Worm (Caenorhabditis elegans) whole organism, young adult: ENCODE measurements around the gene clec-127.
A peak's percentile ranks its signal among the peaks of the same experiment; 100 is the strongest.

Experiments used
- B0019.2 ChIP-seq: fragments of 200-800 bp; sonication (Bioruptor generic); conservative IDR thresholded peaks from 2 replicates; pipeline ENCODE4 v1.3.6; 2022; ENCODE audit warnings: missing genetic modification reagents, missing genetic modification characterization, missing compliant biosample characterization
- B0261.1 ChIP-seq: sonication (generic microtip); optimal IDR thresholded peaks from 2 replicates; lab custom pipeline; 2016; ENCODE audit warnings: mild to moderate bottlenecking, missing genetic modification characterization, moderate library complexity, missing compliant biosample characterization
- C17E4.6 ChIP-seq: fragments of 200-800 bp; sonication (Bioruptor generic); IDR thresholded peaks from 2 replicates; pipeline ENCODE4 v1.3.6; 2022; ENCODE audit warnings: missing genetic modification reagents, missing genetic modification characterization, missing compliant biosample characterization
- D2030.7 ChIP-seq: fragments of 200-800 bp; sonication (Bioruptor generic); IDR thresholded peaks from 2 replicates; pipeline ENCODE4 v1.3.6; 2022; ENCODE audit warnings: missing genetic modification reagents, missing genetic modification characterization, missing compliant biosample characterization
- F33H1.4 ChIP-seq: fragments of 200-800 bp; sonication (Bioruptor generic); IDR thresholded peaks from 2 replicates; pipeline ENCODE4 v1.3.6; 2022; ENCODE audit warnings: missing genetic modification reagents, missing genetic modification characterization, missing compliant biosample characterization
- K11D2.4 ChIP-seq: fragments of 200-800 bp; sonication (Bioruptor generic); IDR thresholded peaks from 2 replicates; pipeline ENCODE4 v1.3.6; 2022; ENCODE audit warnings: missing genetic modification reagents, missing genetic modification characterization, missing compliant biosample characterization
- T07F8.4 ChIP-seq: sonication (generic microtip); optimal IDR thresholded peaks from 2 replicates; lab custom pipeline; 2016; ENCODE audit warnings: mild to moderate bottlenecking, missing genetic modification characterization, moderate library complexity, missing compliant biosample characterization
- T26A5.8 ChIP-seq: sonication (generic microtip); optimal IDR thresholded peaks from 2 replicates; lab custom pipeline; 2016; ENCODE audit warnings: missing genetic modification characterization, missing compliant biosample characterization
- Y56A3A.18 ChIP-seq: fragments of 200-800 bp; sonication (Bioruptor generic); IDR thresholded peaks from 2 replicates; pipeline ENCODE4 v1.3.6; 2022; ENCODE audit warnings: missing genetic modification reagents, missing genetic modification characterization, missing compliant biosample characterization
- ama-1 ChIP-seq, 3 experiments: fragments of 150-350 bp in 1 of 3; sonication (generic microtip) in 2 of 3; optimal IDR thresholded peaks; 2 replicates each; lab custom pipeline; 2014 to 2018; ENCODE audit warnings: missing biosample characterization in 2 of 3, missing genetic modification characterization in 2 of 3, missing genetic modification reagents in 2 of 3
- aptf-3 ChIP-seq: fragments of 200-800 bp; sonication (Bioruptor generic); IDR thresholded peaks from 2 replicates; pipeline ENCODE4 v1.3.6; 2022; ENCODE audit warnings: missing genetic modification characterization, missing compliant biosample characterization
- atf-7 ChIP-seq: sonication (generic microtip); optimal IDR thresholded peaks from 2 replicates; lab custom pipeline; 2017; ENCODE audit warnings: mild to moderate bottlenecking, missing genetic modification characterization, missing compliant biosample characterization
- attf-3 ChIP-seq: fragments of 200-800 bp; sonication (Bioruptor generic); conservative IDR thresholded peaks from 2 replicates; pipeline ENCODE4 v1.3.6; 2022; ENCODE audit warnings: missing genetic modification reagents, missing genetic modification characterization, missing compliant biosample characterization
- ceh-100 ChIP-seq: fragments of 200-800 bp; sonication (Bioruptor generic); IDR thresholded peaks from 2 replicates; pipeline ENCODE4 v1.3.6; 2022; ENCODE audit warnings: missing genetic modification reagents, missing genetic modification characterization, missing compliant biosample characterization
- ceh-27 ChIP-seq: fragments of 200-800 bp; sonication (Bioruptor generic); optimal IDR thresholded peaks from 2 replicates; lab custom pipeline; 2018; ENCODE audit warnings: mild to moderate bottlenecking, missing genetic modification characterization, moderate library complexity, missing compliant biosample characterization
- ceh-91 ChIP-seq: fragments of 200-800 bp; sonication (Bioruptor generic); IDR thresholded peaks from 2 replicates; pipeline ENCODE4 v1.3.6; 2022; ENCODE audit warnings: missing genetic modification reagents, missing genetic modification characterization, missing compliant biosample characterization
- die-1 ChIP-seq: sonication (generic microtip); optimal IDR thresholded peaks from 2 replicates; lab custom pipeline; 2016; ENCODE audit warnings: missing genotype, mild to moderate bottlenecking, missing genetic modification characterization, missing compliant biosample characterization
- dox-1 ChIP-seq: fragments of 200-800 bp; sonication (Bioruptor generic); IDR thresholded peaks from 2 replicates; pipeline ENCODE4 v1.3.6; 2022; ENCODE audit warnings: missing genetic modification reagents, missing genetic modification characterization, missing compliant biosample characterization
- dpl-1 ChIP-seq: fragments of 150-350 bp; optimal IDR thresholded peaks from 2 replicates; lab custom pipeline; 2014; ENCODE audit warnings: missing biosample characterization, missing genetic modification reagents, missing genetic modification characterization
- efl-1 ChIP-seq: fragments of 150-350 bp; optimal IDR thresholded peaks from 2 replicates; lab custom pipeline; 2014; ENCODE audit warnings: missing biosample characterization, missing genetic modification reagents, missing genetic modification characterization
- egl-18 ChIP-seq: fragments of 200-800 bp; sonication (Bioruptor generic); IDR thresholded peaks from 2 replicates; pipeline ENCODE4 v1.3.6; 2022; ENCODE audit warnings: missing genetic modification reagents, missing genetic modification characterization, missing compliant biosample characterization
- egrh-3 ChIP-seq: fragments of 200-800 bp; sonication (Bioruptor generic); IDR thresholded peaks from 2 replicates; pipeline ENCODE4 v1.3.6; 2022; ENCODE audit warnings: missing genetic modification reagents, missing genetic modification characterization, missing compliant biosample characterization
- fkh-3 ChIP-seq: sonication (generic microtip); optimal IDR thresholded peaks from 2 replicates; lab custom pipeline; 2016; ENCODE audit warnings: mild to moderate bottlenecking, missing genetic modification characterization, missing compliant biosample characterization
- hmg-1.2 ChIP-seq: fragments of 200-800 bp; sonication (Bioruptor generic); IDR thresholded peaks from 2 replicates; pipeline ENCODE4 v1.3.6; 2022; ENCODE audit warnings: missing genetic modification reagents, missing genetic modification characterization, missing compliant biosample characterization
- let-607 ChIP-seq, 2 experiments: fragments of 200-800 bp in 1 of 2; sonication (Bioruptor generic) in 1 of 2; sonication (generic microtip) in 1 of 2; optimal IDR thresholded peaks; 2 replicates each; lab custom pipeline; 2016 to 2018; ENCODE audit warnings: mild to moderate bottlenecking in 2 of 2, missing compliant biosample characterization in 2 of 2, missing genetic modification characterization in 2 of 2, moderate library complexity in 2 of 2, missing genotype in 1 of 2
- lin-40 ChIP-seq: sonication (generic microtip); optimal IDR thresholded peaks from 2 replicates; lab custom pipeline; 2016; ENCODE audit warnings: missing genetic modification characterization, mild to moderate bottlenecking, missing compliant biosample characterization, missing genotype, missing genetic modification reagents
- lsl-1 ChIP-seq: fragments of 200-800 bp; sonication (Bioruptor generic); optimal IDR thresholded peaks from 2 replicates; lab custom pipeline; 2018; ENCODE audit warnings: mild to moderate bottlenecking, missing genetic modification characterization, moderate library complexity, missing compliant biosample characterization
- madf-10 ChIP-seq: sonication (generic microtip); optimal IDR thresholded peaks from 2 replicates; lab custom pipeline; 2016; ENCODE audit warnings: mild to moderate bottlenecking, missing genetic modification characterization, missing compliant biosample characterization
- madf-8 ChIP-seq: fragments of 200-800 bp; sonication (Bioruptor generic); conservative IDR thresholded peaks from 2 replicates; pipeline ENCODE4 v1.3.6; 2022; ENCODE audit warnings: missing genetic modification reagents, missing genetic modification characterization, missing compliant biosample characterization
- mcd-1 ChIP-seq: fragments of 200-800 bp; sonication (Bioruptor generic); IDR thresholded peaks from 2 replicates; pipeline ENCODE4 v1.3.6; 2022; ENCODE audit warnings: missing genetic modification reagents, missing genetic modification characterization, missing compliant biosample characterization
- mes-4 ChIP-seq: sonication (generic microtip); optimal IDR thresholded peaks from 2 replicates; lab custom pipeline; 2016; ENCODE audit warnings: missing genotype, missing genetic modification characterization, missing compliant biosample characterization
- nhr-80 ChIP-seq: sonication (generic microtip); optimal IDR thresholded peaks from 2 replicates; lab custom pipeline; 2016; ENCODE audit warnings: missing genetic modification characterization, missing compliant biosample characterization
- nhr-90 ChIP-seq: sonication (generic microtip); optimal IDR thresholded peaks from 2 replicates; lab custom pipeline; 2016; ENCODE audit warnings: missing genotype, mild to moderate bottlenecking, missing genetic modification characterization, missing compliant biosample characterization
- pha-4 ChIP-seq: fragments of 150-350 bp; sonication (generic microtip); optimal IDR thresholded peaks from 2 replicates; lab custom pipeline; 2014; ENCODE audit warnings: missing biosample characterization, missing genetic modification reagents, missing genetic modification characterization
- rcor-1 ChIP-seq: fragments of 200-800 bp; sonication (Bioruptor generic); IDR thresholded peaks from 2 replicates; pipeline ENCODE4 v1.3.6; 2022; ENCODE audit warnings: missing genetic modification reagents, missing genetic modification characterization, missing compliant biosample characterization
- repo-1 ChIP-seq: sonication (generic microtip); optimal IDR thresholded peaks from 2 replicates; lab custom pipeline; 2017; ENCODE audit warnings: mild to moderate bottlenecking, missing genetic modification characterization, missing compliant biosample characterization
- sdz-38 ChIP-seq: sonication (generic microtip); optimal IDR thresholded peaks from 2 replicates; lab custom pipeline; 2016; ENCODE audit warnings: missing genotype, missing genetic modification characterization, missing compliant biosample characterization
- snpc-1.3 ChIP-seq: sonication (generic microtip); optimal IDR thresholded peaks from 2 replicates; lab custom pipeline; 2017; ENCODE audit warnings: missing genetic modification characterization, mild to moderate bottlenecking, missing compliant biosample characterization, antibody characterized with exemption, moderate library complexity, missing genotype, missing genetic modification reagents; ENCODE audit not compliant: insufficient read depth
- snpc-3.4 ChIP-seq: sonication (generic microtip); optimal IDR thresholded peaks from 2 replicates; lab custom pipeline; 2017; ENCODE audit warnings: missing genetic modification characterization, mild to moderate bottlenecking, missing compliant biosample characterization, antibody characterized with exemption, moderate library complexity, missing genotype, missing genetic modification reagents
- somi-1 ChIP-seq: fragments of 200-800 bp; sonication (Bioruptor generic); optimal IDR thresholded peaks from 2 replicates; lab custom pipeline; 2018; ENCODE audit warnings: mild to moderate bottlenecking, missing genetic modification characterization, missing compliant biosample characterization
- tbp1 ChIP-seq: fragments of 200-800 bp; sonication (Bioruptor generic); optimal IDR thresholded peaks from 2 replicates; lab custom pipeline; 2018; ENCODE audit warnings: mild to moderate bottlenecking, missing genetic modification characterization, missing compliant biosample characterization
- xnd-1 ChIP-seq: sonication (generic microtip); optimal IDR thresholded peaks from 2 replicates; lab custom pipeline; 2016; ENCODE audit warnings: missing genotype, missing genetic modification reagents, missing genetic modification characterization, missing compliant biosample characterization
- zfh-2 ChIP-seq: fragments of 200-800 bp; sonication (Bioruptor generic); conservative IDR thresholded peaks from 2 replicates; pipeline ENCODE4 v1.3.6; 2022; ENCODE audit warnings: missing genetic modification reagents, missing genetic modification characterization, missing compliant biosample characterization

Gene clec-127

DNA sequence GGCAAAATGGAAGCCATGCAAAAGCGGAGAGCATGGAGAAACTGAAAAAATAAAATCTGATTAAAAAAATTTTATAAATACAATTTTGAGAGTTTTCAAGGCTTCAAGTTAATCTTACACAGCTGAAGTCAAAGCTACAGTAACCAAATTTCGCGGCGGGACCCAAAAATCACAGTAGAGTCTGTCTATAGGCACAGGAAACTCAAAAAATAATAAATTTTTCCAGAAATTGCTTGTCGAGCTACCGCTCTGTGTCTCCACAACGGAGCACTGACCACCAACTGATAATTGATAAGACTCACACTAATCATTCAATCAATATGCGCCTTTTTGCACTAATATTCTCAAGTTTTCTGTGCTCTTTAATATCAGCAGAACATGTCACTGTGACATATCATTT is 18.7 kb downstream of the clec-127 start, which contains the start of gene W10G11.19:
W10G11.19 (plus strand) TSS at position 301 of the 400 bp plus-strand sequence.
- no peak for TF ChIP-seq rcor-1 (GFP tag; lab: Robert Waterston, UW)
- no peak for TF ChIP-seq Y56A3A.18 (GFP tag; lab: Robert Waterston, UW)
- TF ChIP-seq madf-10: no peak
- peak; percentile 59 for TF ChIP-seq nhr-80 (tag; lab: Kevin White, UChicago)
- no peak for TF ChIP-seq B0019.2 (GFP tag; lab: Robert Waterston, UW)

DNA sequence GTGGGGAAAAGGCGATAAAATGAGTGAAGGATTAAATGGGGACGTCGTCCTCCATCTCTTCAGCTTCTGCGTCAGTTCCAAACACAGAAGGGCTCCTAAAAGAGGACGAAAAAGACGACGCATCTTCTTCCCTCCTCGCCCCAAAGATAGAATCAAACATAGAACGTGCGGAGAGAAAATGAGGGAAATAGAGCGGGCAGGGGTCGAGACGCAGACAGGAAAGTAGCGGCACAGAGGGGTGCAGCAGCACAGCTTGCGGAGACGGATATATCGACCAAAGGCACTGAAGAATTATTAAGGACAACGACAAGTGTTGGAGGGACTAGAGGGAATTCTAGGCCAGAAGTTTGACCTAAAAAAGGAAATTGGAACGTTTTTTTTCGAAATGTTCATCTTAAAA is 21.7 kb downstream of the clec-127 start:
- TF ChIP-seq dpl-1 (GFP tag; lab: Kevin White, UChicago): no peak
- peak; percentile 74; the same call in 1 of the 2 replicates for TF ChIP-seq hmg-1.2 (GFP tag; lab: Robert Waterston, UW)
- 0 out of 2 replicates have a peak, but pooled peaks have one; percentile 18 for TF ChIP-seq egrh-3 (GFP tag; lab: Robert Waterston, UW)
- peak; percentile 37 for TF ChIP-seq ceh-27 (GFP tag; lab: Kevin White, UChicago)
- peak; percentile 84 for TF ChIP-seq zfh-2 (GFP tag; lab: Robert Waterston, UW)
- peak; percentile 54 for TF ChIP-seq mcd-1 (GFP tag; lab: Robert Waterston, UW)
- TF ChIP-seq K11D2.4 (GFP tag; lab: Robert Waterston, UW): no peak

DNA sequence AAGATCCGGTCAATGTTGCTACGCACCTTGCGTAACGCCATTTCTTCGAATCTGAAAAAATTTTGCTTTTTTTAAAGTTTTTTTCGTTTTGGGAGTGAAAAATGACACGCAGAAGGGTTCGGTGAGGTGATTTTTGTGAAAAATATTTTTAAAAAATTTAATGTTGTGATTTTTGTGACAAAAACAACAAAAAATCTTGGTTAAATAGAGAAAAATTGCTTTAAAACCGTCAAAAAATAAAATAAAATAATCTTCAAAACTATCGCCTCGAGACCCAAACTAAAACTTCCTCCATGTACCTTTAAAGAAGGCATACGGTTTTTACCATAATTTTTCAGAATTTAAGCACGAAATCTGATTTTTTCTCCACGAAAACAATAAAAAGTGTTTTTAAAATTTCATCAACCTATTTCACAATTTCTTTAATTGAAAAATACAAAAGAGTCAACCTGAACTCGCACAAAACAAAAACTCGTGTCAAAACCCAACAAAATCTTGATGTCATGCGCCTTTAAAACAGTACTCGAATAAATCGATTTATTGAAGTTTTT is 22.6 kb downstream of the clec-127 start, which contains the start of gene apd-3:
apd-3 (minus strand) TSS at position 51 of the 551 bp plus-strand sequence.
- TF ChIP-seq C17E4.6 (GFP tag; lab: Robert Waterston, UW) (no peak), T07F8.4 (tag; lab: Kevin White, UChicago) (no peak), T26A5.8 (tag; lab: Kevin White, UChicago) (no peak), dox-1 (GFP tag; lab: Robert Waterston, UW) (no peak), mcd-1 (GFP tag; lab: Robert Waterston, UW) (peak; percentile 32; the same call in 1 of the 2 replicates), hmg-1.2 (GFP tag; lab: Robert Waterston, UW) (no peak), tbp1 (no peak), mes-4 (tag; lab: Kevin White, UChicago) (no peak), nhr-80 (tag; lab: Kevin White, UChicago) (no peak), madf-8 (peak; percentile 82), die-1 (no peak), snpc-1.3 (peak; percentile 19), F33H1.4 (GFP tag; lab: Robert Waterston, UW) (peak; percentile 93), let-607 (tag; optimal IDR thresholded peaks at IDR 0.05; lab: Kevin White, UChicago) (no peak), repo-1 (tag; lab: Kevin White, UChicago) (no peak), xnd-1 (peak; percentile 97), sdz-38 (tag; lab: Kevin White, UChicago) (no peak), ceh-100 (GFP tag; lab: Robert Waterston, UW) (no peak), madf-10 (no peak), ceh-91 (GFP tag; lab: Robert Waterston, UW) (0 out of 2 replicates have a peak, but pooled peaks have one; percentile 38), aptf-3 (no peak), lin-40 (tag; lab: Kevin White, UChicago) (no peak), atf-7 (tag; lab: Kevin White, UChicago) (no peak), egl-18 (GFP tag; lab: Robert Waterston, UW) (no peak), somi-1 (GFP tag; lab: Kevin White, UChicago) (no peak), ama-1 (optimal IDR thresholded peaks at IDR 0.05; lab: Kevin White, UChicago) (no peak), ama-1 (GFP tag; optimal IDR thresholded peaks at IDR 0.05; lab: Kevin White, UChicago) (no peak), nhr-90 (tag; lab: Kevin White, UChicago) (no peak), pha-4 (no peak), egrh-3 (GFP tag; lab: Robert Waterston, UW) (no peak), fkh-3 (tag; lab: Kevin White, UChicago) (no peak), B0261.1 (tag; lab: Kevin White, UChicago) (no peak), dpl-1 (GFP tag; lab: Kevin White, UChicago) (no peak), lsl-1 (GFP tag; lab: Kevin White, UChicago) (peak; percentile 98), D2030.7 (GFP tag; lab: Robert Waterston, UW) (peak; percentile 58), efl-1 (GFP tag; lab: Kevin White, UChicago) (peak; percentile 27), attf-3 (GFP tag; lab: Robert Waterston, UW) (no peak), zfh-2 (GFP tag; lab: Robert Waterston, UW) (no peak), snpc-3.4 (tag; lab: Kevin White, UChicago) (peak; percentile 10), rcor-1 (GFP tag; lab: Robert Waterston, UW) (no peak)
